Fruit fly (Drosophila melanogaster): ENCODE measurements around the gene Afg3l2.
A peak's percentile ranks its signal among the peaks of the same experiment; 100 is the strongest.

Afg3l2 gene

DNA sequence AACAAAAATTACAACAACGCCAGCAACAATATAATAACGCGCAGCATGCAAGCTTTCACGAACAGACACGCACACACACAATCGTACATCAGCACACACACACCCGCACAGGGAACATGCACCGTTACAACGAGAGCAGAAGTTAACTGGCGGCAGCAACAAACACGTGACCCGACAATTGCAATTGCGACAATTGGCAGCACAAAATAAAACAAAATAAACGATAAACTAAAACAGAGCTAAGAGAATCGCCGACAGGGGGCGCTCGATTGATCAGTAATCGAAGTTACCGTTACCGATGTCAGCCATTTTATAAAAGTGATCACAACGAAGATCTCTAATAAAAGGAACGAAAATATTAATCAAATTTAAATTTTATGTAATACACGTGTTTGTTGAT lies 4.9 kb downstream of the Afg3l2 start:
- TF ChIP-seq woc (GFP tag; optimal IDR thresholded peaks at IDR 0.05) (no peak), GATAd (GFP tag; optimal IDR thresholded peaks at IDR 0.05) (no peak), dl (GFP tag; optimal IDR thresholded peaks at IDR 0.05; ENCODE audit: insufficient read depth in 1 of 2, partially characterized antibody in 2 of 2) (no peak), dsf (GFP tag; optimal IDR thresholded peaks at IDR 0.05; ENCODE audit: borderline replicate concordance) (no peak), fru (GFP tag; optimal IDR thresholded peaks at IDR 0.05) (no peak)

DNA sequence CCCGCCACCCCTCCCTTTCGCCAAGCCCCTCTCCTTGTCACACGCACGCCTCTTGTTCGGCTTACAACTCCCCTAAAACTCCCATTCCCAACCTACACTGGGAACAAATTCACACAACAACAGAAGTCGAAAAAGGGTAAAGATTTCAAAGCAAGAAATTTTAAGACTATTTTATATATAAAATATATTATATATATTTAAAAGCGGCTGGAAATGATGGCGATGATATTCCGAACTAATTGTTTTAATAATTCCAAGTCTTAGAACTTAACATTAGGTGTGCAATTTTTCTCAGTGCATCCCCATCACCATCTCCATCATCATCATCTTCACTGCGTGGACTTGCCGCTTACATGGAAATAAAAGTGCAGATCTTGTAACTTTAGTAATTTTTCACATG lies 15.6 kb downstream of the Afg3l2 start:
- TF ChIP-seq Myc (optimal IDR thresholded peaks at IDR 0.05) (no peak), foxo (GFP tag; optimal IDR thresholded peaks at IDR 0.05) (no peak), dl (GFP tag; optimal IDR thresholded peaks at IDR 0.05; ENCODE audit: insufficient read depth in 1 of 2, partially characterized antibody in 2 of 2) (no peak), Hnf4 (GFP tag; optimal IDR thresholded peaks at IDR 0.05) (no peak), CG32264 (GFP tag; optimal IDR thresholded peaks at IDR 0.05) (no peak), fru (GFP tag; optimal IDR thresholded peaks at IDR 0.05) (no peak), Jra (GFP tag; optimal IDR thresholded peaks at IDR 0.05) (no peak), lola (GFP tag; optimal IDR thresholded peaks at IDR 0.05) (no peak), sage (GFP tag; optimal IDR thresholded peaks at IDR 0.05) (no peak), sv (GFP tag; optimal IDR thresholded peaks at IDR 0.05) (no peak), Vsx2 (GFP tag; optimal IDR thresholded peaks at IDR 0.05; ENCODE audit: partially characterized antibody) (no peak)

DNA sequence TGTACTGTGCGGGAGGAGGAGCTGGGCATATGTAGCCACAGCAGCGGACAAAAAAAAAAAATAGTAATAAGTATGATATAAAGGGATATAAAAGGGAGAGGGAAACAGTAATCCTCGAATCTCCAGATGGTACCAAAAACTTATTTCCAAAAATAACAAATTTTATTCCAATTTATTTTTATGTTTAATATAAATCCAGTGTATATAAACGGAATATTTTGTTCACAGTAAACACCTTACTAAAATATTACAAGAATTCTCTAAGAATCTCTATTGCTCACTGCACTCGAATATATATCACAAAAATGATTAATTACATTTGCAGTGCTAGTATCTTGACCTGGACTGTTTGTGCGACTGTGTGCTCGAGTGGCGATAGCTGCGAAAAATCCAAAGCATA lies 22.6 kb downstream of the Afg3l2 start:
- TF ChIP-seq pan (optimal IDR thresholded peaks at IDR 0.05) (no peak), dmrt93B (GFP tag; optimal IDR thresholded peaks at IDR 0.05) (no peak), N (GFP tag; optimal IDR thresholded peaks at IDR 0.05) (no peak), dl (GFP tag; optimal IDR thresholded peaks at IDR 0.05; ENCODE audit: insufficient read depth in 1 of 2, partially characterized antibody in 2 of 2) (no peak), jim (GFP tag; optimal IDR thresholded peaks at IDR 0.05) (no peak), lola (GFP tag; optimal IDR thresholded peaks at IDR 0.05) (no peak), CG9705 (GFP tag; optimal IDR thresholded peaks at IDR 0.05) (no peak)

DNA sequence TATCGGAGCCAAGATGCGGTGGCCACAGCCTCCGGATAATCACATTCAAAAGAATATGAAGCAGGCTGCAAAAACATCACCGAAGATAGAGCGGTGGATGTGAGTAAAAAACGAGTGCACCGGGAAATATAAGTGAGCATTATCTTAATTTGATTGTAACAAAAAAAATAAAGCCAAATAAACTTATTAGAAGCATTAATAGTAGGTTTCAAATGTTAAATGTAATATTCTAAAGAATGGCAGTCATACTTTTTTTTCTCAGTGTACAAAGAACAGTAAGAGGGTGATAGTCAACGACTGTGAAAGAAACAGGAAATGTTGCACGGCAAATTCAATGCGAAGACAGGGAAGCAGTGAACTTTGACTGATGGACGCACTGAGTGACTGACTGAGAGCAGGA lies 25.7 kb downstream of the Afg3l2 start:
- no peak for TF ChIP-seq ey (GFP tag; optimal IDR thresholded peaks at IDR 0.05)
- no peak for TF ChIP-seq Dif (GFP tag; optimal IDR thresholded peaks at IDR 0.05; ENCODE audit: partially characterized antibody)
- TF ChIP-seq rgr (GFP tag; optimal IDR thresholded peaks at IDR 0.05): no peak
- TF ChIP-seq Vsx2 (GFP tag; optimal IDR thresholded peaks at IDR 0.05; ENCODE audit: partially characterized antibody): no peak
- TF ChIP-seq woc (GFP tag; optimal IDR thresholded peaks at IDR 0.05): no peak
- no peak for TF ChIP-seq Hr78 (GFP tag; optimal IDR thresholded peaks at IDR 0.05)
- TF ChIP-seq usp (GFP tag; optimal IDR thresholded peaks at IDR 0.05): no peak
- TF ChIP-seq foxo (GFP tag; optimal IDR thresholded peaks at IDR 0.05): peak in 1 of 2 experiments; percentile 6
- TF ChIP-seq lola (GFP tag; optimal IDR thresholded peaks at IDR 0.05): no peak
- TF ChIP-seq sv (GFP tag; optimal IDR thresholded peaks at IDR 0.05): no peak
- no peak for TF ChIP-seq dmrt93B (GFP tag; optimal IDR thresholded peaks at IDR 0.05)
- peak; percentile 10 for TF ChIP-seq HLH106 (tag; optimal IDR thresholded peaks at IDR 0.05)
- TF ChIP-seq Hr83 (GFP tag; optimal IDR thresholded peaks at IDR 0.05; ENCODE audit: poor library complexity, severe bottlenecking): no peak
- TF ChIP-seq CG9705 (GFP tag; optimal IDR thresholded peaks at IDR 0.05): no peak
- TF ChIP-seq N (GFP tag; optimal IDR thresholded peaks at IDR 0.05): no peak
- TF ChIP-seq dl (GFP tag; optimal IDR thresholded peaks at IDR 0.05; ENCODE audit: insufficient read depth in 1 of 2, partially characterized antibody in 2 of 2): no peak
- TF ChIP-seq fru (GFP tag; optimal IDR thresholded peaks at IDR 0.05): no peak
- TF ChIP-seq brk (GFP tag; optimal IDR thresholded peaks at IDR 0.05): no peak
- TF ChIP-seq Mio (GFP tag; optimal IDR thresholded peaks at IDR 0.05): no peak
- peak; percentile 20 for TF ChIP-seq h (GFP tag; optimal IDR thresholded peaks at IDR 0.05)
- TF ChIP-seq Jra (GFP tag; optimal IDR thresholded peaks at IDR 0.05): no peak
- no peak for TF ChIP-seq psq (GFP tag; optimal IDR thresholded peaks at IDR 0.05)
- TF ChIP-seq Sp1 (GFP tag; optimal IDR thresholded peaks at IDR 0.05): peak; percentile 9
- no peak for TF ChIP-seq pan (optimal IDR thresholded peaks at IDR 0.05)
- no peak for TF ChIP-seq CrebA (GFP tag; optimal IDR thresholded peaks at IDR 0.05; ENCODE audit: borderline replicate concordance)
- TF ChIP-seq tai (GFP tag; optimal IDR thresholded peaks at IDR 0.05): no peak
- TF ChIP-seq Dfd (GFP tag; optimal IDR thresholded peaks at IDR 0.05): no peak
- TF ChIP-seq jim (GFP tag; optimal IDR thresholded peaks at IDR 0.05): no peak
- TF ChIP-seq Myc (optimal IDR thresholded peaks at IDR 0.05): no peak
- TF ChIP-seq OdsH (GFP tag; optimal IDR thresholded peaks at IDR 0.05): no peak
